Worm (Caenorhabditis elegans): ENCODE results near the gene R09H10.2.

ce11 chrIV:10565282-10565681 lies 37.5 kb upstream of the R09H10.2 start:
- TF ChIP-seq nhr-28 (tag; optimal IDR thresholded peaks at IDR 0.05) (no peak), ceh-83 (GFP tag; optimal IDR thresholded peaks at IDR 0.05) (no peak), elt-1 (tag; optimal IDR thresholded peaks at IDR 0.05; ENCODE audit: borderline replicate concordance, insufficient read depth) (no peak), ces-1 (GFP tag; optimal IDR thresholded peaks at IDR 0.05) (peak; percentile 67), lsy-2 (tag; optimal IDR thresholded peaks at IDR 0.05) (no peak), blmp-1 (tag; optimal IDR thresholded peaks at IDR 0.05) (no peak), nhr-76 (tag; optimal IDR thresholded peaks at IDR 0.05) (no peak), mep-1 (tag; optimal IDR thresholded peaks at IDR 0.05) (no peak), ztf-11 (tag; optimal IDR thresholded peaks at IDR 0.05) (no peak), zip-8 (tag; optimal IDR thresholded peaks at IDR 0.05) (no peak), lin-32 (GFP tag; optimal IDR thresholded peaks at IDR 0.05) (no peak), ceh-43 (GFP tag; optimal IDR thresholded peaks at IDR 0.05) (no peak), mls-2 (tag; optimal IDR thresholded peaks at IDR 0.05) (no peak), drap-1 (GFP tag; optimal IDR thresholded peaks at IDR 0.05) (no peak)
